Fruit fly (Drosophila melanogaster) whole organism, pupa: ENCODE data around the gene CG11350.
A peak's percentile ranks its signal among the peaks of the same experiment; 100 is the strongest.

Experiments
- CG10348 ChIP-seq: fragments of 200-800 bp; sonication (Bioruptor generic); IDR thresholded peaks from 2 replicates; pipeline ENCODE4 v1.3.6; 2022; ENCODE audit warnings: missing biosample characterization, missing genetic modification characterization
- CG12605 ChIP-seq: fragments of 200-800 bp; sonication (Bioruptor generic); IDR thresholded peaks from 2 replicates; pipeline ENCODE4 v1.3.6; 2022; ENCODE audit warnings: missing biosample characterization, missing genetic modification characterization
- CG13204 ChIP-seq: fragments of 200-800 bp; sonication (Bioruptor generic); optimal IDR thresholded peaks from 2 replicates; lab custom pipeline; 2018; ENCODE audit warnings: missing biosample characterization, mild to moderate bottlenecking, missing genetic modification characterization, moderate library complexity
- CG14655 ChIP-seq: fragments of 200-800 bp; sonication (Bioruptor generic); optimal IDR thresholded peaks from 3 replicates; lab custom pipeline; 2017; ENCODE audit warnings: mild to moderate bottlenecking, missing biosample characterization, missing genetic modification reagents, missing genetic modification characterization
- CG15710 ChIP-seq: fragments of 200-800 bp; sonication (Bioruptor generic); optimal IDR thresholded peaks from 2 replicates; lab custom pipeline; 2018; ENCODE audit warnings: missing biosample characterization, mild to moderate bottlenecking, missing genetic modification characterization, moderate library complexity
- CG17806 ChIP-seq: fragments of 200-800 bp; sonication (Bioruptor generic); optimal IDR thresholded peaks from 2 replicates; lab custom pipeline; 2018; ENCODE audit warnings: missing biosample characterization, mild to moderate bottlenecking, missing genetic modification characterization, moderate library complexity
- CG32121 ChIP-seq: fragments of 200-800 bp; sonication (Bioruptor generic); IDR thresholded peaks from 2 replicates; pipeline ENCODE4 v1.3.6; 2022; ENCODE audit warnings: missing biosample characterization, missing genetic modification characterization
- CG34367 ChIP-seq: fragments of 200-800 bp; sonication (Bioruptor generic); optimal IDR thresholded peaks from 2 replicates; lab custom pipeline; 2018; ENCODE audit warnings: missing biosample characterization, mild to moderate bottlenecking, missing genetic modification characterization
- CG4496 ChIP-seq: fragments of 200-800 bp; sonication (Bioruptor generic); IDR thresholded peaks from 3 replicates; pipeline ENCODE4 v1.3.6; 2022; ENCODE audit warnings: missing biosample characterization, missing genetic modification characterization
- CG8159 ChIP-seq: fragments of 200-800 bp; sonication (Bioruptor generic); optimal IDR thresholded peaks from 3 replicates; lab custom pipeline; 2018; ENCODE audit warnings: missing biosample characterization, mild to moderate bottlenecking, missing genetic modification characterization, moderate library complexity
- CG8301 ChIP-seq: fragments of 200-800 bp; sonication (Bioruptor generic); optimal IDR thresholded peaks from 2 replicates; lab custom pipeline; 2018; ENCODE audit warnings: missing biosample characterization, mild to moderate bottlenecking, missing genetic modification characterization
- CG9948 ChIP-seq: fragments of 200-800 bp; sonication (Bioruptor generic); optimal IDR thresholded peaks from 2 replicates; lab custom pipeline; 2018; ENCODE audit warnings: missing biosample characterization, mild to moderate bottlenecking, missing genetic modification characterization, moderate library complexity
- D1 ChIP-seq: fragments of 200-800 bp; sonication (Bioruptor generic); optimal IDR thresholded peaks from 2 replicates; lab custom pipeline; 2018; ENCODE audit warnings: missing biosample characterization, mild to moderate bottlenecking, missing genetic modification characterization, moderate library complexity
- EcR ChIP-seq: fragments of 200-800 bp; sonication (Bioruptor generic); optimal IDR thresholded peaks from 3 replicates; lab custom pipeline; 2019; ENCODE audit warnings: missing biosample characterization, missing genetic modification characterization, mild to moderate bottlenecking, moderate library complexity, missing genetic modification reagents
- Ets98B ChIP-seq: fragments of 200-800 bp; sonication (Bioruptor generic); IDR thresholded peaks from 2 replicates; pipeline ENCODE4 v1.3.6; 2022; ENCODE audit warnings: missing biosample characterization, missing genetic modification characterization
- Pif1A ChIP-seq: fragments of 200-800 bp; sonication (Bioruptor generic); optimal IDR thresholded peaks from 3 replicates; lab custom pipeline; 2016; ENCODE audit warnings: missing biosample characterization, missing genetic modification characterization
- Pif1B ChIP-seq: fragments of 200-800 bp; sonication (Bioruptor generic); optimal IDR thresholded peaks from 3 replicates; lab custom pipeline; 2016; ENCODE audit warnings: missing biosample characterization, missing genetic modification characterization
- Snoo ChIP-seq: fragments of 200-800 bp; sonication (Bioruptor generic); optimal IDR thresholded peaks from 3 replicates; lab custom pipeline; 2017; ENCODE audit warnings: missing biosample characterization, mild to moderate bottlenecking, missing genetic modification characterization, inconsistent platforms
- fd96Ca ChIP-seq: fragments of 200-800 bp; sonication (Bioruptor generic); IDR thresholded peaks from 3 replicates; pipeline ENCODE4 v1.3.6; 2022; ENCODE audit warnings: missing biosample characterization, missing genetic modification characterization
- gl ChIP-seq: fragments of 200-800 bp; sonication (Bioruptor generic); optimal IDR thresholded peaks from 2 replicates; lab custom pipeline; 2018; ENCODE audit warnings: missing biosample characterization, mild to moderate bottlenecking, missing genetic modification characterization
- rn ChIP-seq: fragments of 200-800 bp; sonication (Bioruptor generic); IDR thresholded peaks from 2 replicates; pipeline ENCODE4 v1.3.6; 2022; ENCODE audit warnings: missing biosample characterization, missing genetic modification characterization

The CG11350 gene

DNA sequence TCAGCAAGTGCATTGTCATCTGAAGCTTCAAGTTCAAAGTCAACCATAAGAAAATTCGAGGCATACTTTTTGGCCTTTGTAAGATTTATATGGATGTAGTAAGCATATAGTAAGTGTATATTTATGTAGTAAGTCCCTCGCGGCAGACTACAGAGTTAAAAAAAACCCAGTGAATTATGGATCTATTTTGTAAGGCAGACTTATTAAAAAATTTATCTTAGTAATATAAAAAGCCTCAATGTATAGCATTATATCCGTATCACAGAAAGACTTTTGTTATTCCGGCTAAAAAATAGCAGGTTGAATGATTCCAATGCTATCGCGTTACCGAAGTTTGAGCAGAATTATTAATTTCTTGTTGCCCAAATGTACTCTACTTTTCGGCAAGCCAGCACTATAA, 2.0 kb downstream of the CG11350 start:
- peak; percentile 63 for TF ChIP-seq EcR
- TF ChIP-seq Pif1A (GFP tag; lab: Kevin White, UChicago) = no peak
- TF ChIP-seq, all 21 proteins: peak for 1

dm6 chr3L:4489490-4489889, 6.9 kb downstream of the CG11350 start:
- TF ChIP-seq EcR (no peak), Snoo (tag; lab: Kevin White, UChicago) (no peak), Pif1B (GFP tag; lab: Kevin White, UChicago) (no peak), CG14655 (GFP tag; lab: Kevin White, UChicago) (no peak), Ets98B (no peak), CG34367 (no peak), CG13204 (no peak), CG12605 (GFP tag; lab: Robert Waterston, UW) (no peak), CG32121 (GFP tag; lab: Robert Waterston, UW) (no peak), rn (no peak), CG4496 (no peak)

dm6 chr3L:4490702-4491243, 8.2 kb downstream of the CG11350 start, which contains the start of gene CG13722:
CG13722 (minus strand) TSS chr3L:4490963.
- no peak for TF ChIP-seq gl (tag; lab: Kevin White, UChicago)
- peak; percentile 51 for TF ChIP-seq EcR
- no peak for TF ChIP-seq CG14655 (GFP tag; lab: Kevin White, UChicago)
- TF ChIP-seq CG13204 = peak; percentile 90
- TF ChIP-seq Pif1B (GFP tag; lab: Kevin White, UChicago) = no peak
- peak; percentile 20; the same call in 1 of the 3 replicates for TF ChIP-seq CG4496
- no peak for TF ChIP-seq fd96Ca (GFP tag; lab: Robert Waterston, UW)
- no peak for TF ChIP-seq CG32121 (GFP tag; lab: Robert Waterston, UW)
- TF ChIP-seq Snoo (tag; lab: Kevin White, UChicago) = no peak
- TF ChIP-seq D1 = no peak

DNA sequence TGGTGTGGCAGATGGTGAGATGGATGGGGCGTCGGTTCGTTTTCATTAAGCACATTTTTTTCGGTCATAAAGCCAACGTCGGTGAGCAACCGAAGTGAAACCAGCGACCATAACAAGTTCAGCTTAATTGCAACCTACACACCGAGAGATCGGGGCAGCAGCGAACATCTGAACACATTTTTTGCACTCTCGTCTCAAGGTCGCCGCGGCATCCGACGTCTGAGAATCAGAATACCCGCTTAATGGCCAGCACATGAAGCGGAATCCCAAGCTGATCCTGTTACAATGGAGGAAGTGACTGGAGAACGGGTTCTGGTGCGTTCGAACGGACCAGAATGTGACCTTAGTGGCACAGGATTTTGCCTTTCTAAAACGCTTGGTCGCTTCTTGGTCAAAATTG, 11.0 kb downstream of the CG11350 start:
- peak; percentile 88 for TF ChIP-seq EcR
- no peak for TF ChIP-seq fd96Ca (GFP tag; lab: Robert Waterston, UW)
- TF ChIP-seq Ets98B = no peak
- TF ChIP-seq CG13204 = peak; percentile 44
- no peak for TF ChIP-seq rn
- TF ChIP-seq CG15710 (tag; lab: Kevin White, UChicago) = no peak
- TF ChIP-seq CG10348 (GFP tag; lab: Robert Waterston, UW) = no peak
- no peak for TF ChIP-seq CG8159
- no peak for TF ChIP-seq CG8301

- TF ChIP-seq Ets98B = no peak
- peak; percentile 82 for TF ChIP-seq Pif1A (GFP tag; lab: Kevin White, UChicago)
- peak; percentile 100 for TF ChIP-seq EcR
- TF ChIP-seq CG15710 (tag; lab: Kevin White, UChicago) = peak; percentile 93
- no peak for TF ChIP-seq rn
- no peak for TF ChIP-seq CG32121 (GFP tag; lab: Robert Waterston, UW)
- peak; percentile 45 for TF ChIP-seq gl (tag; lab: Kevin White, UChicago)
- peak; percentile 87 for TF ChIP-seq CG9948 (tag; lab: Kevin White, UChicago)
- TF ChIP-seq Pif1B (GFP tag; lab: Kevin White, UChicago) = peak; percentile 88
- no peak for TF ChIP-seq fd96Ca (GFP tag; lab: Robert Waterston, UW)
- peak; percentile 72 for TF ChIP-seq CG13204
- TF ChIP-seq CG4496 = peak; percentile 51; the same call in 1 of the 3 replicates
- peak; percentile 0 for TF ChIP-seq CG8301
- TF ChIP-seq CG17806 = peak; percentile 87
- peak; percentile 73 for TF ChIP-seq Snoo (tag; lab: Kevin White, UChicago)
- peak; percentile 45 for TF ChIP-seq CG14655 (GFP tag; lab: Kevin White, UChicago)
- peak; percentile 88 for TF ChIP-seq CG8159
- peak; percentile 86 for TF ChIP-seq D1
- TF ChIP-seq CG12605 (GFP tag; lab: Robert Waterston, UW) = peak; percentile 31; the same call in 1 of the 2 replicates
- TF ChIP-seq CG10348 (GFP tag; lab: Robert Waterston, UW) = no peak
- peak; percentile 86 for TF ChIP-seq CG34367
Observed at dm6 chr3L:4494603-4495002, 12.0 kb downstream of the CG11350 start.

dm6 chr3L:4497677-4498076, 15.1 kb downstream of the CG11350 start, which contains the start of gene CG13721:
CG13721 (minus strand) TSS chr3L:4497777.
- TF ChIP-seq Ets98B (no peak), CG32121 (GFP tag; lab: Robert Waterston, UW) (no peak), CG15710 (tag; lab: Kevin White, UChicago) (no peak), D1 (no peak), Pif1A (GFP tag; lab: Kevin White, UChicago) (no peak), rn (no peak), CG4496 (no peak), Snoo (tag; lab: Kevin White, UChicago) (no peak), fd96Ca (GFP tag; lab: Robert Waterston, UW) (no peak), CG14655 (GFP tag; lab: Kevin White, UChicago) (no peak), gl (tag; lab: Kevin White, UChicago) (no peak), CG8301 (no peak)

dm6 chr3L:4500400-4500799, 17.8 kb downstream of the CG11350 start, which contains the start of gene CG13720:
CG13720 (minus strand) TSS chr3L:4500500.
- TF ChIP-seq CG14655 (GFP tag; lab: Kevin White, UChicago) (peak; percentile 25), D1 (no peak), CG17806 (no peak)
